Worm (Caenorhabditis elegans) whole organism, mixed stage, embryonic: ENCODE measurements around the gene idh-1.

ENCODE experiments used
- ces-1 ChIP-seq: fragments of 150-350 bp; optimal IDR thresholded peaks from 2 replicates; lab custom pipeline; 2014; ENCODE audit warnings: missing biosample characterization, missing genetic modification reagents, missing genetic modification characterization
- flh-1 ChIP-seq: fragments of 200-800 bp; sonication (Bioruptor generic); optimal IDR thresholded peaks from 2 replicates; lab custom pipeline; 2018; ENCODE audit warnings: mild to moderate bottlenecking, missing genetic modification characterization, moderate library complexity, missing compliant biosample characterization
- lsy-2 ChIP-seq: fragments of 150-350 bp; optimal IDR thresholded peaks from 2 replicates; lab custom pipeline; 2014; ENCODE audit warnings: missing biosample characterization, missing genetic modification characterization
- nhr-12 ChIP-seq: fragments of 150-350 bp; optimal IDR thresholded peaks from 2 replicates; lab custom pipeline; 2014; ENCODE audit warnings: missing biosample characterization, missing genetic modification characterization
- nhr-237 ChIP-seq: fragments of 150-350 bp; optimal IDR thresholded peaks from 2 replicates; lab custom pipeline; 2014; ENCODE audit warnings: missing biosample characterization, missing genetic modification characterization
- nhr-76 ChIP-seq: sonication (generic microtip); optimal IDR thresholded peaks from 2 replicates; lab custom pipeline; 2017; ENCODE audit warnings: missing biosample characterization, missing genetic modification characterization
- pha-4 ChIP-seq: fragments of 150-350 bp; optimal IDR thresholded peaks from 2 replicates; lab custom pipeline; 2018; ENCODE audit warnings: missing biosample characterization, missing genetic modification reagents, missing genetic modification characterization
- sem-2 ChIP-seq: fragments of 200-800 bp; sonication (Bioruptor generic); optimal IDR thresholded peaks from 2 replicates; lab custom pipeline; 2018; ENCODE audit warnings: mild to moderate bottlenecking, missing genetic modification characterization, missing compliant biosample characterization
- snpc-4 ChIP-seq: fragments of 150-350 bp; optimal IDR thresholded peaks from 2 replicates; lab custom pipeline; 2014; ENCODE audit warnings: missing biosample characterization, missing genetic modification characterization
- tbx-8 ChIP-seq: fragments of 200-800 bp; sonication (Bioruptor generic); optimal IDR thresholded peaks from 2 replicates; lab custom pipeline; 2018; ENCODE audit warnings: mild to moderate bottlenecking, missing genetic modification characterization, moderate library complexity, missing compliant biosample characterization
- unc-39 ChIP-seq: fragments of 150-350 bp; optimal IDR thresholded peaks from 2 replicates; lab custom pipeline; 2014; ENCODE audit warnings: missing biosample characterization, missing genetic modification characterization
- unc-62 ChIP-seq: fragments of 150-350 bp; optimal IDR thresholded peaks from 2 replicates; lab custom pipeline; 2014; ENCODE audit warnings: missing biosample characterization, missing genetic modification reagents, missing genetic modification characterization
- zip-8 ChIP-seq: fragments of 150-350 bp; optimal IDR thresholded peaks from 2 replicates; lab custom pipeline; 2014; ENCODE audit warnings: missing biosample characterization, missing genetic modification characterization

DNA sequence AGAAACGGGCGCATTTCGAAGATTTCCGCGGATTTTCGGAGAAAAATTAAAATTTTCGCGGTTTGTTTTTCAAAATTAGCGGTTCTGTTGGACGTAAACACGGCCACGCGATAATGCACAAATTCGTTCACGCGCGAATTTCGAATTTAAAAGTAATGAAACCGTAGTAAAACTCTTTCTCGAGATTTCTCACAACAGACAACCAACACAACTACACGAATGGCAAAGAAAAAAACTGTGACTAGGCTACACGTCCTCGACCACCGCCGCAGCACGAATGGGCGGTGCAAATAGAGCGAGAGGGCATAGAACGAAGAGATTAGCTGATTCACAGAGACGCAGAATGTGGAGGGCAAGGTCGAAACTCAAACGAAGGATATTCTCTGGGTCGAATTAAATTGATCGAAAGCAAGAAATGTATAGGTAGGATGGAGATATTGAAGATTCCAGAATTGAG is at the start of gene idh-1:
- no peak for TF ChIP-seq unc-62 (GFP tag; lab: Kevin White, UChicago)
- TF ChIP-seq nhr-237, result no peak
- no peak for TF ChIP-seq zip-8 (tag; lab: Kevin White, UChicago)
- no peak for TF ChIP-seq sem-2 (GFP tag; lab: Kevin White, UChicago)
- no peak for TF ChIP-seq lsy-2 (tag; lab: Kevin White, UChicago)
- no peak for TF ChIP-seq snpc-4 (tag; lab: Kevin White, UChicago)
- TF ChIP-seq ces-1, result no peak
- TF ChIP-seq nhr-12 (tag; lab: Kevin White, UChicago), result no peak
- no peak for TF ChIP-seq tbx-8 (GFP tag; lab: Kevin White, UChicago)
- no peak for TF ChIP-seq flh-1 (GFP tag; lab: Kevin White, UChicago)
- TF ChIP-seq nhr-76 (tag; lab: Kevin White, UChicago), result no peak
- TF ChIP-seq unc-39, result no peak
- TF ChIP-seq pha-4 (tag; lab: Kevin White, UChicago), result no peak
